Fruit fly (Drosophila melanogaster) whole organism, prepupa: ENCODE data around the gene Prosalpha6.

Experiments
- CG10631 ChIP-seq: fragments of 200-800 bp; sonication (Bioruptor generic); optimal IDR thresholded peaks from 2 replicates; lab custom pipeline; 2016; ENCODE audit warnings: missing biosample characterization, missing genetic modification characterization
- CG15336 ChIP-seq: fragments of 200-800 bp; sonication (Bioruptor generic); IDR thresholded peaks from 2 replicates; pipeline ENCODE4 v1.3.6; 2022; ENCODE audit warnings: missing biosample characterization, missing genetic modification characterization
- CG3032 ChIP-seq: fragments of 200-800 bp; optimal IDR thresholded peaks from 2 replicates; lab custom pipeline; 2019; ENCODE audit warnings: missing biosample characterization, mild to moderate bottlenecking, missing genetic modification characterization, moderate library complexity
- CG9139 ChIP-seq: fragments of 200-800 bp; sonication (Bioruptor generic); optimal IDR thresholded peaks from 3 replicates; lab custom pipeline; 2017; ENCODE audit warnings: missing biosample characterization, mild to moderate bottlenecking, missing genetic modification characterization
- Hr4 ChIP-seq: fragments of 200-800 bp; sonication (Bioruptor generic); optimal IDR thresholded peaks from 3 replicates; lab custom pipeline; 2016; ENCODE audit warnings: missing biosample characterization, missing genetic modification characterization
- acj6 ChIP-seq: fragments of 200-800 bp; sonication (Bioruptor generic); optimal IDR thresholded peaks from 3 replicates; lab custom pipeline; 2016; ENCODE audit warnings: missing biosample characterization, missing genetic modification characterization
- eg ChIP-seq: fragments of 200-800 bp; sonication (Bioruptor generic); IDR thresholded peaks from 3 replicates; pipeline ENCODE4 v1.3.6; 2022; ENCODE audit warnings: missing biosample characterization, missing genetic modification characterization
- svp ChIP-seq: fragments of 200-800 bp; sonication (Bioruptor generic); peaks from one replicate; lab custom pipeline; 2016; ENCODE audit warnings: missing biosample characterization, missing genetic modification characterization

dm6 chr2L:10220501-10221386 is at the start of gene Prosalpha6, which contains the start of gene Npc1a:
- TF ChIP-seq acj6 (GFP tag; lab: Kevin White, UChicago): no peak
- TF ChIP-seq CG3032 (tag; lab: Kevin White, UChicago): peak; percentile 18
- no peak for TF ChIP-seq CG10631 (GFP tag; lab: Kevin White, UChicago)
- TF ChIP-seq Hr4 (GFP tag; lab: Kevin White, UChicago): no peak
- no peak for TF ChIP-seq CG15336 (GFP tag; lab: Robert Waterston, UW)
- TF ChIP-seq eg (GFP tag; lab: Robert Waterston, UW): no peak
- TF ChIP-seq CG9139 (GFP tag; lab: Kevin White, UChicago): no peak
- no peak for TF ChIP-seq svp
